Worm (Caenorhabditis elegans) whole organism, L4/young adult: Measurements from ENCODE around the gene scvp-1.

Source experiments
- W03F9.2 ChIP-seq: fragments of 150-350 bp; optimal IDR thresholded peaks from 2 replicates; lab custom pipeline; 2014; ENCODE audit warnings: missing biosample characterization, missing genetic modification characterization
- him-1 ChIP-seq: sonication (generic microtip); optimal IDR thresholded peaks from 2 replicates; lab custom pipeline; 2016; ENCODE audit warnings: missing genotype, missing genetic modification reagents, missing genetic modification characterization, missing compliant biosample characterization

- no peak for TF ChIP-seq W03F9.2
- no peak for TF ChIP-seq him-1 (tag; lab: Kevin White, UChicago)
Measured at ce11 chrV:10902682-10903081, 28.4 kb downstream of the scvp-1 start, which contains the start of gene F32D8.8.
